Fruit fly (Drosophila melanogaster): ENCODE data around the gene lz.

lz gene

DNA sequence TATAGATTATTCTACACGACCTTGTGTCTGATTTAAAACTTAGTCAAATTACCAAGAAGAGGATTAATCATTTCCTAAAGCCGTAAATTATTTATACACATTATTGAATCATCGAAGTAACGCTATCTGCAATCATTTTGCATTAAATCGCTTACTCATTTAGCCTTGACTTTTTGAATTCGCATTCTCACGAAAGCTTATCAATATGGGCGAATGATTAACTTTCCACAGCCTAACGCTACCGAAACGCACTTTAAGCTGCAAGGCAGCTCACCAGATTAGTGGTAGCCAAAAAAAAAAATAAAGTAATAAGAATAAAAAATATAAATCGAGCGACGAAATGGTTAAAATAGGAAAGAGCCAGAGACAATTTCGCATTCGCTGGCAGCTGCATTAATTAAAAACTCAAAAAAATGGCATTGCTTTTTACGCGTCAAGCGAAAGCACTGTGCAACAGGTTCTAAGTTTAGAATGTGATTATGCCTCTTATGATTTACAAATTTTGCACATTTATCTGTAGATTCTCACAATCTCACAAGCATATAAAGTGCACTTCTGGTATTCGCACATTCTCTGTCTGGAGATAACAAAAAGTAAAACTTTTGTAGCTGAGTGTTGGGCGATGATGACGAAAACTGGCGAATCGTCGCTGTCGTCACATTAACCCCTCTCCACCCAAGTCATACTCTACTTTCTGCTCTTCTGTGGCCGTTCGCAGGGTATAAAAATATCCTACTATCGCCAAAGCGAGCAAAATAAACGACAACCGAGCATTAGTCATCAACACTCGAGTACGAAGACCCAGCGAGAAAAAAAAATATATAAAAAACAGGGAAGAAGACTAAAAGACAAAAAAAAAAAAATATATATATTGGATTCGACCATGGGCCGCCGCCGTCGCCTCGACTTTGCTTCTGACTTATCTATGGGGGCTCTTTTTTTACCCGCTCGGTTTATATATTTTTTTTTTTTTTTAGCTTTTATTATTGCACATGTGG lies 59.3 kb downstream of the lz start (continued):
- TF ChIP-seq vnd (GFP tag; IDR thresholded peaks at IDR 0.05; ENCODE audit: partially characterized antibody) (no peak), ham (GFP tag; IDR thresholded peaks at IDR 0.05) (no peak), Dip2 (GFP tag; IDR thresholded peaks at IDR 0.05) (no peak), CG12942 (GFP tag; optimal IDR thresholded peaks at IDR 0.05) (peak; percentile 44), CG14441 (GFP tag; IDR thresholded peaks at IDR 0.05) (peak; percentile 73), slp2 (GFP tag; optimal IDR thresholded peaks at IDR 0.05) (no peak), CG12744 (GFP tag; optimal IDR thresholded peaks at IDR 0.05) (no peak), CG34224 (GFP tag; IDR thresholded peaks at IDR 0.05; ENCODE audit: partially characterized antibody) (no peak), CG11504 (tag; optimal IDR thresholded peaks at IDR 0.05) (peak; percentile 66), Abd-B (GFP tag; optimal IDR thresholded peaks at IDR 0.05) (no peak), Atf6 (GFP tag; IDR thresholded peaks at IDR 0.05) (peak; percentile 60; the same call in 1 of the 2 replicates), Mes4 (GFP tag; optimal IDR thresholded peaks at IDR 0.05) (no peak), onecut (GFP tag; IDR thresholded peaks at IDR 0.05) (peak; percentile 19; the same call in 1 of the 2 replicates), CG7372 (GFP tag; IDR thresholded peaks at IDR 0.05) (peak; percentile 62; the same call in 1 of the 2 replicates), NC2β (GFP tag; optimal IDR thresholded peaks at IDR 0.05) (peak; percentile 14), CG31388 (GFP tag; optimal IDR thresholded peaks at IDR 0.05) (no peak), CG7928 (GFP tag; optimal IDR thresholded peaks at IDR 0.05) (peak; percentile 42), Chrac-16 (GFP tag; optimal IDR thresholded peaks at IDR 0.05) (peak; percentile 45), dan (GFP tag; IDR thresholded peaks at IDR 0.05) (no peak), CG6272 (GFP tag; IDR thresholded peaks at IDR 0.05) (peak; percentile 56), fu2 (GFP tag; optimal IDR thresholded peaks at IDR 0.05) (peak; percentile 47), unpg (GFP tag; optimal IDR thresholded peaks at IDR 0.05) (peak; percentile 73), p53 (GFP tag; optimal IDR thresholded peaks at IDR 0.05) (no peak), CG10147 (GFP tag; optimal IDR thresholded peaks at IDR 0.05) (peak; percentile 62), Sox102F (GFP tag; optimal IDR thresholded peaks at IDR 0.05) (peak; percentile 65), ssp (GFP tag; IDR thresholded peaks at IDR 0.05) (peak; percentile 53), CG18011 (GFP tag; optimal IDR thresholded peaks at IDR 0.05) (peak; percentile 32), Fer1 (GFP tag; optimal IDR thresholded peaks at IDR 0.05) (peak; percentile 58), Hmr (GFP tag; optimal IDR thresholded peaks at IDR 0.05) (peak; percentile 76), CG4328 (GFP tag; optimal IDR thresholded peaks at IDR 0.05) (no peak), bsh (GFP tag; optimal IDR thresholded peaks at IDR 0.05) (peak; percentile 41 to 64), CG17186 (GFP tag; optimal IDR thresholded peaks at IDR 0.05) (no peak), CG13287 (GFP tag; IDR thresholded peaks at IDR 0.05; ENCODE audit: partially characterized antibody) (no peak), CG10565 (GFP tag; optimal IDR thresholded peaks at IDR 0.05) (no peak), Nf-YA (GFP tag; IDR thresholded peaks at IDR 0.05) (peak; percentile 40; the same call in 1 of the 2 replicates), CG17359 (tag; optimal IDR thresholded peaks at IDR 0.05) (peak; percentile 49), CG1529 (GFP tag; optimal IDR thresholded peaks at IDR 0.05) (no peak), CG14710 (tag; optimal IDR thresholded peaks at IDR 0.05) (no peak), CG12104 (GFP tag; optimal IDR thresholded peaks at IDR 0.05) (no peak), CG1832 (GFP tag; optimal IDR thresholded peaks at IDR 0.05) (no peak), CG3281 (GFP tag; optimal IDR thresholded peaks at IDR 0.05) (peak; percentile 80), sens (GFP tag) (peak; percentile 71), CG7963 (GFP tag; IDR thresholded peaks at IDR 0.05; ENCODE audit: partially characterized antibody) (no peak), Trl (optimal IDR thresholded peaks at IDR 0.05) (no peak), Trl (GFP tag; optimal IDR thresholded peaks at IDR 0.05) (peak; percentile 55), kni (GFP tag; optimal IDR thresholded peaks at IDR 0.05) (no peak), tin (GFP tag; optimal IDR thresholded peaks at IDR 0.05) (peak; percentile 36), prd (optimal IDR thresholded peaks at IDR 0.05) (no peak), prd (GFP tag; IDR thresholded peaks at IDR 0.05) (peak; percentile 58)

All from whole organism, embryonic.